ENCODE assay signal across 1 fruit fly cellular context in genomic region chrX:16458551-16458950, dm6.
TF ChIP-seq lines count a peak whose summit lies in the region.

No protein-coding gene starts in this region.

TF ChIP-seq in whole organism, embryonic, 481 proteins besides CTCF, POLR2A, EP300 and RAD21 (continued from another document and continues in another):
- TF ChIP-seq CG8944 (GFP tag; optimal IDR thresholded peaks at IDR 0.05; lab: Kevin White, UChicago) (no peak), az2 (GFP tag; optimal IDR thresholded peaks at IDR 0.05; lab: Kevin White, UChicago) (peak; percentile 3), CG7928 (GFP tag; optimal IDR thresholded peaks at IDR 0.05; lab: Kevin White, UChicago) (no peak), CG5953 (GFP tag; IDR thresholded peaks at IDR 0.05; lab: Robert Waterston, UW) (no peak), CG12769 (tag; optimal IDR thresholded peaks at IDR 0.05; lab: Kevin White, UChicago) (no peak), chm (GFP tag; IDR thresholded peaks at IDR 0.05; lab: Robert Waterston, UW) (no peak), CG8924 (tag; optimal IDR thresholded peaks at IDR 0.05; lab: Kevin White, UChicago) (no peak), ewg (GFP tag; optimal IDR thresholded peaks at IDR 0.05; lab: Kevin White, UChicago) (no peak), Aef1 (GFP tag; IDR thresholded peaks at IDR 0.05; lab: Robert Waterston, UW) (no peak), unc-4 (GFP tag; IDR thresholded peaks at IDR 0.05; lab: Robert Waterston, UW; ENCODE audit: partially characterized antibody) (no peak), Dip2 (GFP tag; IDR thresholded peaks at IDR 0.05; lab: Robert Waterston, UW) (no peak), repo (GFP tag; optimal IDR thresholded peaks at IDR 0.05; lab: Kevin White, UChicago) (no peak), CG13123 (GFP tag; optimal IDR thresholded peaks at IDR 0.05; lab: Kevin White, UChicago) (no peak), ken (GFP tag; IDR thresholded peaks at IDR 0.05; lab: Robert Waterston, UW) (no peak; the same call in 2 of the 3 replicates), ttk (GFP tag; IDR thresholded peaks at IDR 0.05; lab: Robert Waterston, UW) (no peak), stwl (tag; optimal IDR thresholded peaks at IDR 0.05; lab: Kevin White, UChicago) (no peak), HHEX (GFP tag; optimal IDR thresholded peaks at IDR 0.05; lab: Kevin White, UChicago) (peak; percentile 21), CG13296 (GFP tag; optimal IDR thresholded peaks at IDR 0.05; lab: Kevin White, UChicago) (no peak), HLH4C (GFP tag; IDR thresholded peaks at IDR 0.05; lab: Robert Waterston, UW; ENCODE audit: partially characterized antibody) (no peak), CG11093 (GFP tag; IDR thresholded peaks at IDR 0.05; lab: Robert Waterston, UW) (no peak), CG2199 (GFP tag; IDR thresholded peaks at IDR 0.05; lab: Robert Waterston, UW) (peak; percentile 44; the same call in 1 of the 3 replicates), CG17328 (GFP tag; IDR thresholded peaks at IDR 0.05; lab: Robert Waterston, UW) (no peak), Sin3A (optimal IDR thresholded peaks at IDR 0.05; lab: Kevin White, UChicago) (no peak), dmrt99B (tag; optimal IDR thresholded peaks at IDR 0.05; lab: Kevin White, UChicago) (no peak), disco-r (GFP tag; optimal IDR thresholded peaks at IDR 0.05; lab: Kevin White, UChicago) (no peak), HmgD (GFP tag; optimal IDR thresholded peaks at IDR 0.05; lab: Kevin White, UChicago) (no peak), toy (GFP tag; IDR thresholded peaks at IDR 0.05; lab: Robert Waterston, UW) (no peak), NfI (GFP tag; optimal IDR thresholded peaks at IDR 0.05; lab: Kevin White, UChicago) (no peak), CG17802 (tag; optimal IDR thresholded peaks at IDR 0.05; lab: Kevin White, UChicago) (no peak), CG31365 (tag; optimal IDR thresholded peaks at IDR 0.05; lab: Kevin White, UChicago) (no peak), zfh2 (GFP tag; optimal IDR thresholded peaks at IDR 0.05; lab: Kevin White, UChicago) (no peak), ERR (GFP tag; optimal IDR thresholded peaks at IDR 0.05; lab: Kevin White, UChicago) (no peak), vvl (GFP tag; IDR thresholded peaks at IDR 0.05; lab: Robert Waterston, UW) (peak; percentile 9; the same call in 1 of the 2 replicates), Xrp1 (GFP tag; IDR thresholded peaks at IDR 0.05; lab: Robert Waterston, UW) (no peak), nau (GFP tag; optimal IDR thresholded peaks at IDR 0.05; lab: Kevin White, UChicago) (no peak), CG11456 (GFP tag; IDR thresholded peaks at IDR 0.05; lab: Robert Waterston, UW) (no peak), p53 (GFP tag; optimal IDR thresholded peaks at IDR 0.05; lab: Kevin White, UChicago) (no peak), CG18011 (GFP tag; optimal IDR thresholded peaks at IDR 0.05; lab: Kevin White, UChicago) (no peak), CG10543 (GFP tag; optimal IDR thresholded peaks at IDR 0.05; lab: Kevin White, UChicago) (no peak), ind (GFP tag; optimal IDR thresholded peaks at IDR 0.05; lab: Kevin White, UChicago) (peak; percentile 1), Usf (GFP tag; optimal IDR thresholded peaks at IDR 0.05; lab: Kevin White, UChicago) (no peak), shn (GFP tag; optimal IDR thresholded peaks at IDR 0.05; lab: Kevin White, UChicago) (peak; percentile 8), Abd-B (GFP tag; optimal IDR thresholded peaks at IDR 0.05; lab: Kevin White, UChicago) (no peak), crp (GFP tag; optimal IDR thresholded peaks at IDR 0.05; lab: Kevin White, UChicago) (no peak), CG1832 (GFP tag; optimal IDR thresholded peaks at IDR 0.05; lab: Kevin White, UChicago) (peak; percentile 80), en (GFP tag; optimal IDR thresholded peaks at IDR 0.05; lab: Kevin White, UChicago) (no peak), CG14667 (GFP tag; IDR thresholded peaks at IDR 0.05; lab: Robert Waterston, UW) (no peak), Gug (GFP tag; IDR thresholded peaks at IDR 0.05; lab: Robert Waterston, UW) (peak; percentile 49; the same call in 1 of the 4 replicates), NK7.1 (GFP tag; optimal IDR thresholded peaks at IDR 0.05; lab: Kevin White, UChicago) (no peak), rib (GFP tag; IDR thresholded peaks at IDR 0.05; lab: Robert Waterston, UW) (no peak), sisA (GFP tag; IDR thresholded peaks at IDR 0.05; lab: Robert Waterston, UW) (no peak), jumu (GFP tag; optimal IDR thresholded peaks at IDR 0.05; lab: Kevin White, UChicago) (peak; percentile 3), CG34224 (GFP tag; IDR thresholded peaks at IDR 0.05; lab: Robert Waterston, UW; ENCODE audit: partially characterized antibody) (no peak), pan (optimal IDR thresholded peaks at IDR 0.05; lab: Kevin White, UChicago) (no peak), pan (GFP tag; optimal IDR thresholded peaks at IDR 0.05 in 1 of 2, IDR thresholded peaks at IDR 0.05 in 1 of 2) (peak in 1 of 2 experiments; percentile 9), gsb (GFP tag; IDR thresholded peaks at IDR 0.05; lab: Robert Waterston, UW) (no peak), CG4617 (GFP tag; optimal IDR thresholded peaks at IDR 0.05; lab: Kevin White, UChicago; ENCODE audit: borderline replicate concordance) (no peak), E2f2 (GFP tag; IDR thresholded peaks at IDR 0.05; lab: Robert Waterston, UW) (peak; percentile 19; the same call in 1 of the 2 replicates), Chrac-16 (GFP tag; optimal IDR thresholded peaks at IDR 0.05; lab: Kevin White, UChicago) (no peak), Atf3 (GFP tag; optimal IDR thresholded peaks at IDR 0.05; lab: Kevin White, UChicago) (no peak), tup (GFP tag; optimal IDR thresholded peaks at IDR 0.05; lab: Kevin White, UChicago) (no peak), CG3407 (GFP tag; optimal IDR thresholded peaks at IDR 0.05; lab: Kevin White, UChicago) (no peak), Stat92E (GFP tag; optimal IDR thresholded peaks at IDR 0.05; lab: Kevin White, UChicago) (no peak), H15 (GFP tag; IDR thresholded peaks at IDR 0.05; lab: Robert Waterston, UW) (no peak), Gsc (GFP tag; IDR thresholded peaks at IDR 0.05; lab: Robert Waterston, UW) (no peak), Ada2b (GFP tag; IDR thresholded peaks at IDR 0.05; lab: Robert Waterston, UW) (no peak), Mad (GFP tag; optimal IDR thresholded peaks at IDR 0.05; lab: Kevin White, UChicago) (no peak), Deaf1 (tag; optimal IDR thresholded peaks at IDR 0.05; lab: Kevin White, UChicago) (no peak), ara (GFP tag; IDR thresholded peaks at IDR 0.05; lab: Robert Waterston, UW) (no peak), Nf-YA (GFP tag; IDR thresholded peaks at IDR 0.05; lab: Robert Waterston, UW) (peak; percentile 33; the same call in 1 of the 2 replicates), Side (GFP tag; optimal IDR thresholded peaks at IDR 0.05; lab: Kevin White, UChicago) (no peak), wor (GFP tag; IDR thresholded peaks at IDR 0.05; lab: Robert Waterston, UW) (no peak), CG8290 (GFP tag; optimal IDR thresholded peaks at IDR 0.05; lab: Kevin White, UChicago) (peak; percentile 50), CG8290 (tag; optimal IDR thresholded peaks at IDR 0.05; lab: Kevin White, UChicago) (peak in 1 of 2 experiments; percentile 53), trem (tag; optimal IDR thresholded peaks at IDR 0.05; lab: Kevin White, UChicago) (no peak), aop (GFP tag; IDR thresholded peaks at IDR 0.05; lab: Robert Waterston, UW) (no peak), croc (GFP tag; conservative IDR thresholded peaks at IDR 0.05; lab: Robert Waterston, UW) (no peak), CG18619 (GFP tag; optimal IDR thresholded peaks at IDR 0.05; lab: Kevin White, UChicago) (no peak), CG11085 (GFP tag; IDR thresholded peaks at IDR 0.05; lab: Robert Waterston, UW) (no peak), CG6654 (GFP tag; optimal IDR thresholded peaks at IDR 0.05; lab: Kevin White, UChicago) (no peak), CG17912 (GFP tag; optimal IDR thresholded peaks at IDR 0.05; lab: Kevin White, UChicago) (no peak), CG10209 (GFP tag; optimal IDR thresholded peaks at IDR 0.05; lab: Kevin White, UChicago) (no peak), Sox100B (GFP tag; optimal IDR thresholded peaks at IDR 0.05; lab: Kevin White, UChicago) (no peak), CG7271 (tag; optimal IDR thresholded peaks at IDR 0.05; lab: Kevin White, UChicago) (no peak), CG32772 (GFP tag; IDR thresholded peaks at IDR 0.05; lab: Robert Waterston, UW) (no peak), Oli (tag; optimal IDR thresholded peaks at IDR 0.05; lab: Kevin White, UChicago) (peak; percentile 3), Camta (GFP tag; optimal IDR thresholded peaks at IDR 0.05; lab: Kevin White, UChicago) (no peak), fd64A (GFP tag; optimal IDR thresholded peaks at IDR 0.05; lab: Kevin White, UChicago) (no peak), CG18476 (GFP tag; optimal IDR thresholded peaks at IDR 0.05; lab: Kevin White, UChicago) (no peak), sens-2 (GFP tag; IDR thresholded peaks at IDR 0.05; lab: Robert Waterston, UW) (no peak), CG2120 (GFP tag; optimal IDR thresholded peaks at IDR 0.05; lab: Kevin White, UChicago) (no peak), B-H1 (GFP tag; IDR thresholded peaks at IDR 0.05; lab: Robert Waterston, UW) (peak; percentile 19; the same call in 1 of the 3 replicates), nmo (GFP tag; optimal IDR thresholded peaks at IDR 0.05; lab: Kevin White, UChicago) (peak; percentile 30), BEAF-32 (GFP tag; optimal IDR thresholded peaks at IDR 0.05; lab: Kevin White, UChicago) (no peak), ase (GFP tag; IDR thresholded peaks at IDR 0.05; lab: Robert Waterston, UW) (no peak), CG9727 (GFP tag; optimal IDR thresholded peaks at IDR 0.05; lab: Kevin White, UChicago) (no peak), Sry-δ (GFP tag; optimal IDR thresholded peaks at IDR 0.05; lab: Kevin White, UChicago) (no peak), Atf6 (GFP tag; IDR thresholded peaks at IDR 0.05; lab: Robert Waterston, UW) (no peak), kni (GFP tag; optimal IDR thresholded peaks at IDR 0.05; lab: Kevin White, UChicago) (no peak), gem (tag; optimal IDR thresholded peaks at IDR 0.05; lab: Kevin White, UChicago) (peak; percentile 27), trh (GFP tag; optimal IDR thresholded peaks at IDR 0.05; lab: Kevin White, UChicago) (no peak), Bdp1 (GFP tag; optimal IDR thresholded peaks at IDR 0.05; lab: Kevin White, UChicago) (no peak), Vsx1 (GFP tag; optimal IDR thresholded peaks at IDR 0.05; lab: Kevin White, UChicago) (no peak), ab (GFP tag; optimal IDR thresholded peaks at IDR 0.05; lab: Kevin White, UChicago) (no peak), HLH3B (GFP tag; IDR thresholded peaks at IDR 0.05; lab: Robert Waterston, UW) (no peak), cwo (GFP tag; optimal IDR thresholded peaks at IDR 0.05; lab: Kevin White, UChicago) (no peak), Dfd (GFP tag; optimal IDR thresholded peaks at IDR 0.05; lab: Kevin White, UChicago) (no peak), CG15011 (GFP tag; optimal IDR thresholded peaks at IDR 0.05; lab: Kevin White, UChicago) (no peak), CG6254 (GFP tag; optimal IDR thresholded peaks at IDR 0.05; lab: Kevin White, UChicago) (no peak), amos (GFP tag; IDR thresholded peaks at IDR 0.05; lab: Robert Waterston, UW; ENCODE audit: partially characterized antibody) (no peak), jing (GFP tag; optimal IDR thresholded peaks at IDR 0.05; lab: Kevin White, UChicago) (no peak), CG3281 (GFP tag; optimal IDR thresholded peaks at IDR 0.05; lab: Kevin White, UChicago) (no peak), CG34376 (GFP tag; optimal IDR thresholded peaks at IDR 0.05; lab: Kevin White, UChicago) (no peak), CG10979 (tag; optimal IDR thresholded peaks at IDR 0.05; lab: Kevin White, UChicago) (no peak), Scr (GFP tag; IDR thresholded peaks at IDR 0.05; lab: Robert Waterston, UW; ENCODE audit: partially characterized antibody) (no peak), caup (GFP tag; optimal IDR thresholded peaks at IDR 0.05; lab: Kevin White, UChicago; ENCODE audit: severe bottlenecking) (no peak), CG15073 (GFP tag; optimal IDR thresholded peaks at IDR 0.05; lab: Kevin White, UChicago) (peak; percentile 97), wdn (GFP tag; IDR thresholded peaks at IDR 0.05; lab: Robert Waterston, UW) (0 out of 2 replicates have a peak, but pooled peaks have one; percentile 40), dati (GFP tag; IDR thresholded peaks at IDR 0.05; lab: Robert Waterston, UW) (no peak), HLH54F (GFP tag; optimal IDR thresholded peaks at IDR 0.05; lab: Kevin White, UChicago) (no peak), pros (GFP tag; optimal IDR thresholded peaks at IDR 0.05; lab: Kevin White, UChicago) (no peak), da (GFP tag; optimal IDR thresholded peaks at IDR 0.05; lab: Kevin White, UChicago) (no peak), CG31388 (GFP tag; optimal IDR thresholded peaks at IDR 0.05; lab: Kevin White, UChicago) (no peak), gt (GFP tag; IDR thresholded peaks at IDR 0.05; lab: Robert Waterston, UW) (no peak), org-1 (GFP tag; optimal IDR thresholded peaks at IDR 0.05; lab: Kevin White, UChicago) (no peak), sqz (GFP tag; optimal IDR thresholded peaks at IDR 0.05; lab: Kevin White, UChicago) (no peak), slp2 (GFP tag; optimal IDR thresholded peaks at IDR 0.05; lab: Kevin White, UChicago) (peak; percentile 11), CG3163 (GFP tag; optimal IDR thresholded peaks at IDR 0.05; lab: Kevin White, UChicago) (no peak), CG7839 (tag; optimal IDR thresholded peaks at IDR 0.05; lab: Kevin White, UChicago) (no peak), Lim3 (GFP tag; IDR thresholded peaks at IDR 0.05; lab: Robert Waterston, UW) (no peak), CG16815 (GFP tag; optimal IDR thresholded peaks at IDR 0.05; lab: Kevin White, UChicago) (no peak), maf-S (GFP tag; optimal IDR thresholded peaks at IDR 0.05; lab: Kevin White, UChicago) (no peak), CG15514 (GFP tag; optimal IDR thresholded peaks at IDR 0.05; lab: Kevin White, UChicago) (no peak), btn (GFP tag; optimal IDR thresholded peaks at IDR 0.05; lab: Kevin White, UChicago) (no peak), Nf-YB (GFP tag; optimal IDR thresholded peaks at IDR 0.05; lab: Kevin White, UChicago) (no peak), E2f1 (GFP tag; IDR thresholded peaks at IDR 0.05; lab: Robert Waterston, UW) (no peak), CG8359 (GFP tag; optimal IDR thresholded peaks at IDR 0.05; lab: Kevin White, UChicago; ENCODE audit: borderline replicate concordance) (no peak), Taf1 (GFP tag; IDR thresholded peaks at IDR 0.05; lab: Robert Waterston, UW) (no peak), Hsf (GFP tag; optimal IDR thresholded peaks at IDR 0.05; lab: Kevin White, UChicago) (no peak)
